Worm (Caenorhabditis elegans): ENCODE data around the gene srg-66.

The srg-66 gene

ce11 chrV:5504807-5505442, 22.7 kb upstream of the srg-66 start, which contains the start of the genes dnj-19 and nhr-47 (continued):
- peak; percentile 91 for TF ChIP-seq sma-9 (GFP tag; optimal IDR thresholded peaks at IDR 0.05)
- TF ChIP-seq sma-9 (tag; optimal IDR thresholded peaks at IDR 0.05), result no peak
- peak; percentile 42 for TF ChIP-seq nhr-10 (tag; optimal IDR thresholded peaks at IDR 0.05)
- TF ChIP-seq lsy-2 (tag; optimal IDR thresholded peaks at IDR 0.05), result peak; percentile 89 to 93
- peak; percentile 49 for TF ChIP-seq fos-1 (tag; optimal IDR thresholded peaks at IDR 0.05)
- TF ChIP-seq ama-1 (optimal IDR thresholded peaks at IDR 0.05), result peak; percentile 7
- no peak for TF ChIP-seq nhr-77 (tag; optimal IDR thresholded peaks at IDR 0.05)
- peak; percentile 36 for TF ChIP-seq R02D3.7 (tag; optimal IDR thresholded peaks at IDR 0.05)
- TF ChIP-seq lin-13 (GFP tag; optimal IDR thresholded peaks at IDR 0.05), result peak; percentile 83
- TF ChIP-seq elt-1 (tag; optimal IDR thresholded peaks at IDR 0.05), result no peak
- peak; percentile 81 for TF ChIP-seq nhr-21 (tag; optimal IDR thresholded peaks at IDR 0.05)
- peak; percentile 99 for TF ChIP-seq Y55F3AM.14 (GFP tag; optimal IDR thresholded peaks at IDR 0.05)
- no peak for TF ChIP-seq aly-2 (tag; optimal IDR thresholded peaks at IDR 0.05)
- TF ChIP-seq crh-2 (tag; optimal IDR thresholded peaks at IDR 0.05), result peak; percentile 93
- peak; percentile 22 for TF ChIP-seq unc-62 (GFP tag; optimal IDR thresholded peaks at IDR 0.05)
- TF ChIP-seq sma-3 (GFP tag; optimal IDR thresholded peaks at IDR 0.05), result peak; percentile 90
- no peak for TF ChIP-seq nhr-11 (tag; optimal IDR thresholded peaks at IDR 0.05)

ce11 chrV:5504295-5504694, 22.1 kb upstream of the srg-66 start:
- TF ChIP-seq ztf-1 (GFP tag; conservative IDR thresholded peaks at IDR 0.05) (no peak), snpc-4 (tag; optimal IDR thresholded peaks at IDR 0.05) (no peak), skn-1 (tag; optimal IDR thresholded peaks at IDR 0.05) (no peak), nhr-11 (tag; optimal IDR thresholded peaks at IDR 0.05) (no peak), lin-13 (GFP tag; optimal IDR thresholded peaks at IDR 0.05) (no peak), blmp-1 (tag; optimal IDR thresholded peaks at IDR 0.05; ENCODE audit: insufficient read depth) (no peak), nhr-23 (tag; optimal IDR thresholded peaks at IDR 0.05) (no peak), nhr-237 (tag; optimal IDR thresholded peaks at IDR 0.05) (no peak), peb-1 (tag; optimal IDR thresholded peaks at IDR 0.05) (no peak), aly-2 (tag; optimal IDR thresholded peaks at IDR 0.05) (no peak), dmd-4 (tag; optimal IDR thresholded peaks at IDR 0.05) (no peak)

DNA sequence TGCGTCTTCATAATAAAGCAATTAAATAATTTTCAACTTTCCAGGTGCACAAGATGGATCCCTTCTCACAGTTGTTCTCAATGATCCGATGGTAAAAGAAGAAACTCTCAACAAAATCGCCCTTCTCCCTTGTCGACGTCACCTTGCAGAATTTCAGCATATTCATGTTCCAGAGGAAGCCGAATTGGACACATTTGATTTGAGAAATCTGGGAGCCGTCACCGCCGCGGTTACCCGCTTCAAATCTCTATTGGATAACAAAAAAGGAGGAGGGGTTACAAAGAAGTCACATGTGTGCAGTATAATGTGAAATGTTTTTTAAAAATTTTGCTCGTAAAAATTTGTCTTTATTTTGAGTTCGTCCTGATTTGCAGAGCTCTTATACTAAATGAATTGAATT, 20.5 kb upstream of the srg-66 start:
- TF ChIP-seq unc-62 (GFP tag; optimal IDR thresholded peaks at IDR 0.05), result no peak
- TF ChIP-seq sma-3 (GFP tag; optimal IDR thresholded peaks at IDR 0.05), result peak; percentile 6
- peak; percentile 29 for TF ChIP-seq ama-1 (optimal IDR thresholded peaks at IDR 0.05)
- TF ChIP-seq nhr-23 (tag; optimal IDR thresholded peaks at IDR 0.05), result no peak
- TF ChIP-seq elt-3 (tag; optimal IDR thresholded peaks at IDR 0.05), result no peak
- TF ChIP-seq nhr-11 (tag; optimal IDR thresholded peaks at IDR 0.05), result no peak
- TF ChIP-seq sma-9 (GFP tag; optimal IDR thresholded peaks at IDR 0.05), result no peak
- TF ChIP-seq sma-9 (tag; optimal IDR thresholded peaks at IDR 0.05), result no peak
- no peak for TF ChIP-seq Y55F3AM.14 (GFP tag; optimal IDR thresholded peaks at IDR 0.05)

ce11 chrV:5499475-5499874, 17.3 kb upstream of the srg-66 start:
- TF ChIP-seq lsy-2 (tag; optimal IDR thresholded peaks at IDR 0.05), result no peak

DNA sequence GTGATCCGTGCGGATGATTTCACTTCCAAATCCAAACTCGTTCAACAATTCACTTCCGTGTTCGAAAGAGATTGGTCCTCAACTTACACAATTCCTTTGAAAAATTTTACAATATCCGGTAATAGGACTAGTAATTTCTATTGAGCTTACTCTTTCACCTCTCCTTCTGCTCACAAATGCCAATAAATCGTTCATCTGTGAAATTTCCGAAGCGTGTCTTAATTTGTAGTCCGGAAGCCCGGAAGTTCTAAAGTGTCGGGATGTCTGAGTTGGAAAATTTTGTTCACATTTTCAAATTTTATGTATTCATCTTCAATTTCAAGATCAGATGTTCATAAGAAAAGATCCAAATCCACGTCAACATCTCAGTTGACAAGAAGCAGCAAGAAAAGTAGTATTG, 11.2 kb upstream of the srg-66 start, which contains the start of gene T05C3.2:
Gene T05C3.2, plus strand, starts transcription at position 301 of the 400 bp plus-strand sequence.
- no peak for TF ChIP-seq fos-1 (tag; optimal IDR thresholded peaks at IDR 0.05)
- TF ChIP-seq gmeb-1 (tag; optimal IDR thresholded peaks at IDR 0.05), result no peak
- TF ChIP-seq ztf-11 (tag; optimal IDR thresholded peaks at IDR 0.05), result no peak
- no peak for TF ChIP-seq lin-39 (tag; optimal IDR thresholded peaks at IDR 0.05)
- TF ChIP-seq ama-1 (optimal IDR thresholded peaks at IDR 0.05), result no peak

DNA sequence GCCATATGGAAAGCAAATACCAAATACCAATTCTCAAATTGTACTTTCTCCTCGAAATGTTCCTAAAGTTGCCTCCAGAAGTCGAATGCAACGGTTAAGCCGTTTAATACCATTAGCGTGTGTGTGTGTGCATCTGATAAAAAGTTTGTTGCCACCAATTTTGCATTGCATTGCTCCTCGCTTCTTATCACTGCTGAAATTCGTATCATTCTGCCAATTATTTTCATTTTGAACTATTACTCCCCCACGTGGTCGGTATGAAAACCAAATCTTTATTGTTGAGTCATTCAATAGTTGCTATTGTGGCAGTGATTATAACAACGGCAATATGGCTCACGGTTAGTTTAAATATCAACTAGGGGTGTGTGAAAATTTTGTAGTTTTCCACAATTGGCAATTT, 8.0 kb upstream of the srg-66 start, which contains the start of gene T05C3.6:
Gene T05C3.6, plus strand, starts transcription at position 241 of the 400 bp plus-strand sequence.
- no peak for TF ChIP-seq mdl-1 (tag; optimal IDR thresholded peaks at IDR 0.05)
- peak; percentile 89 for TF ChIP-seq fos-1 (tag; optimal IDR thresholded peaks at IDR 0.05)
- TF ChIP-seq crh-2 (tag; optimal IDR thresholded peaks at IDR 0.05), result peak; percentile 28
- TF ChIP-seq gmeb-1 (tag; optimal IDR thresholded peaks at IDR 0.05), result peak; percentile 20
